Fruit fly (Drosophila melanogaster): ENCODE results near the gene CG13989.

- TF ChIP-seq CTCF (optimal IDR thresholded peaks at IDR 0.05) (no peak), CG8478 (optimal IDR thresholded peaks at IDR 0.05) (no peak)
These were observed 44.6 kb downstream of the CG13989 start for dm6 chr2L:6204624-6205303.
